Worm (Caenorhabditis elegans) whole organism, L4/young adult: ENCODE results near the gene srw-21.

ENCODE experiments used
- W03F9.2 ChIP-seq: fragments of 150-350 bp; optimal IDR thresholded peaks from 2 replicates; lab custom pipeline; 2014; ENCODE audit warnings: missing biosample characterization, missing genetic modification characterization
- him-1 ChIP-seq: sonication (generic microtip); optimal IDR thresholded peaks from 2 replicates; lab custom pipeline; 2016; ENCODE audit warnings: missing genotype, missing genetic modification reagents, missing genetic modification characterization, missing compliant biosample characterization

ce11 chrV:15497731-15498130 lies 9.9 kb downstream of the srw-21 start:
- TF ChIP-seq him-1 (tag; lab: Kevin White, UChicago): no peak
- no peak for TF ChIP-seq W03F9.2 (tag; lab: Kevin White, UChicago)
